Fruit fly (Drosophila melanogaster) whole organism, prepupa: Measurements from ENCODE around the gene CG7896.

Source experiments
- CG10631 ChIP-seq: fragments of 200-800 bp; sonication (Bioruptor generic); optimal IDR thresholded peaks from 2 replicates; lab custom pipeline; 2016; ENCODE audit warnings: missing biosample characterization, missing genetic modification characterization
- CG10669 ChIP-seq: fragments of 200-800 bp; sonication (Bioruptor generic); optimal IDR thresholded peaks from 3 replicates; lab custom pipeline; 2018; ENCODE audit warnings: missing biosample characterization, mild to moderate bottlenecking, missing genetic modification characterization, moderate library complexity
- CG11294 ChIP-seq: fragments of 200-800 bp; sonication (Bioruptor generic); IDR thresholded peaks from 2 replicates; pipeline ENCODE4 v1.3.6; 2022; ENCODE audit warnings: missing biosample characterization, missing genetic modification characterization
- CG11762 ChIP-seq: fragments of 200-800 bp; sonication (Bioruptor generic); optimal IDR thresholded peaks from 3 replicates; lab custom pipeline; 2016; ENCODE audit warnings: missing biosample characterization, missing genetic modification characterization; ENCODE audit not compliant: insufficient read depth
- CG11902 ChIP-seq: fragments of 200-800 bp; sonication (Bioruptor generic); optimal IDR thresholded peaks from 3 replicates; lab custom pipeline; 2016; ENCODE audit warnings: missing biosample characterization, missing genetic modification characterization
- CG15336 ChIP-seq: fragments of 200-800 bp; sonication (Bioruptor generic); IDR thresholded peaks from 2 replicates; pipeline ENCODE4 v1.3.6; 2022; ENCODE audit warnings: missing biosample characterization, missing genetic modification characterization
- CG1621 ChIP-seq: fragments of 200-800 bp; sonication (Bioruptor generic); optimal IDR thresholded peaks from 3 replicates; lab custom pipeline; 2018; ENCODE audit warnings: missing biosample characterization, mild to moderate bottlenecking, missing genetic modification characterization
- CG3032 ChIP-seq: fragments of 200-800 bp; optimal IDR thresholded peaks from 2 replicates; lab custom pipeline; 2019; ENCODE audit warnings: missing biosample characterization, mild to moderate bottlenecking, missing genetic modification characterization, moderate library complexity
- CG31627 ChIP-seq: fragments of 200-800 bp; sonication (Bioruptor generic); optimal IDR thresholded peaks from 3 replicates; lab custom pipeline; 2016; ENCODE audit warnings: missing biosample characterization, missing genetic modification characterization
- CG32006 ChIP-seq: fragments of 200-800 bp; sonication (Bioruptor generic); optimal IDR thresholded peaks from 3 replicates; lab custom pipeline; 2017; ENCODE audit warnings: missing biosample characterization, mild to moderate bottlenecking, missing genetic modification characterization
- CG3919 ChIP-seq: fragments of 200-800 bp; sonication (Bioruptor generic); optimal IDR thresholded peaks from 3 replicates; lab custom pipeline; 2016; ENCODE audit warnings: missing biosample characterization, missing genetic modification characterization
- CG4318 ChIP-seq: fragments of 200-800 bp; sonication (Bioruptor generic); optimal IDR thresholded peaks from 3 replicates; lab custom pipeline; 2017; ENCODE audit warnings: missing biosample characterization, mild to moderate bottlenecking, missing genetic modification characterization
- CG6163 ChIP-seq: fragments of 200-800 bp; sonication (Bioruptor generic); IDR thresholded peaks from 3 replicates; pipeline ENCODE4 v1.3.6; 2022; ENCODE audit warnings: missing biosample characterization, missing genetic modification characterization
- CG6276 ChIP-seq: fragments of 200-800 bp; sonication (Bioruptor generic); optimal IDR thresholded peaks from 2 replicates; lab custom pipeline; 2017; ENCODE audit warnings: missing biosample characterization, mild to moderate bottlenecking, missing genetic modification characterization
- CG6854 ChIP-seq: fragments of 200-800 bp; sonication (Bioruptor generic); optimal IDR thresholded peaks from 2 replicates; lab custom pipeline; 2017; ENCODE audit warnings: missing biosample characterization, mild to moderate bottlenecking, missing genetic modification characterization
- CG7368 ChIP-seq: fragments of 200-800 bp; sonication (Bioruptor generic); optimal IDR thresholded peaks from 3 replicates; lab custom pipeline; 2016; ENCODE audit warnings: missing biosample characterization, missing genetic modification characterization
- CG8119 ChIP-seq: fragments of 200-800 bp; sonication (Bioruptor generic); IDR thresholded peaks from 3 replicates; pipeline ENCODE4 v1.3.6; 2022; ENCODE audit warnings: missing biosample characterization, missing genetic modification characterization
- CG8319 ChIP-seq: fragments of 200-800 bp; sonication (Bioruptor generic); optimal IDR thresholded peaks from 3 replicates; lab custom pipeline; 2016; ENCODE audit warnings: missing biosample characterization, missing genetic modification characterization
- CG8632 ChIP-seq: fragments of 200-800 bp; sonication (Bioruptor generic); optimal IDR thresholded peaks from 3 replicates; lab custom pipeline; 2016; ENCODE audit warnings: missing biosample characterization, missing genetic modification characterization
- CG9139 ChIP-seq: fragments of 200-800 bp; sonication (Bioruptor generic); optimal IDR thresholded peaks from 3 replicates; lab custom pipeline; 2017; ENCODE audit warnings: missing biosample characterization, mild to moderate bottlenecking, missing genetic modification characterization
- Eip75B ChIP-seq: fragments of 200-800 bp; sonication (Bioruptor generic); optimal IDR thresholded peaks from 3 replicates; lab custom pipeline; 2016; ENCODE audit warnings: missing biosample characterization, missing genetic modification characterization
- Eip78C ChIP-seq: fragments of 200-800 bp; sonication (Bioruptor generic); peaks from one replicate; lab custom pipeline; 2016; ENCODE audit warnings: missing biosample characterization, missing genetic modification characterization
- Eip93F ChIP-seq: fragments of 200-800 bp; sonication (Bioruptor generic); optimal IDR thresholded peaks from 2 replicates; lab custom pipeline; 2016; ENCODE audit warnings: missing biosample characterization, mild to moderate bottlenecking, missing genetic modification characterization
- Ets21C ChIP-seq: fragments of 200-800 bp; sonication (Bioruptor generic); optimal IDR thresholded peaks from 3 replicates; lab custom pipeline; 2016; ENCODE audit warnings: missing biosample characterization, missing genetic modification characterization
- Ets96B ChIP-seq: fragments of 200-800 bp; optimal IDR thresholded peaks from 2 replicates; lab custom pipeline; 2019; ENCODE audit warnings: missing biosample characterization, mild to moderate bottlenecking, missing genetic modification characterization, moderate library complexity
- Gug ChIP-seq: fragments of 200-800 bp; sonication (Bioruptor generic); IDR thresholded peaks from 2 replicates; pipeline ENCODE4 v1.3.6; 2022; ENCODE audit warnings: missing biosample characterization, missing genetic modification characterization
- Hr38 ChIP-seq: sonication (Bioruptor generic); optimal IDR thresholded peaks from 2 replicates; lab custom pipeline; 2016; ENCODE audit warnings: missing biosample characterization, missing genetic modification characterization
- Hr39 ChIP-seq: fragments of 200-800 bp; sonication (Bioruptor generic); optimal IDR thresholded peaks from 2 replicates; lab custom pipeline; 2016; ENCODE audit warnings: missing biosample characterization, missing genetic modification characterization
- Hr4 ChIP-seq: fragments of 200-800 bp; sonication (Bioruptor generic); optimal IDR thresholded peaks from 3 replicates; lab custom pipeline; 2016; ENCODE audit warnings: missing biosample characterization, missing genetic modification characterization
- Lpt ChIP-seq: fragments of 200-800 bp; sonication (Bioruptor generic); optimal IDR thresholded peaks from 3 replicates; lab custom pipeline; 2016; ENCODE audit warnings: missing biosample characterization, missing genetic modification characterization
- OdsH ChIP-seq: fragments of 200-800 bp; sonication (Bioruptor generic); optimal IDR thresholded peaks from 3 replicates; lab custom pipeline; 2016; ENCODE audit warnings: missing biosample characterization, missing genetic modification characterization
- Smox ChIP-seq: fragments of 200-800 bp; sonication (Bioruptor generic); optimal IDR thresholded peaks from 3 replicates; lab custom pipeline; 2016; ENCODE audit warnings: missing biosample characterization, missing genetic modification characterization
- Sox102F ChIP-seq: fragments of 200-800 bp; sonication (Bioruptor generic); optimal IDR thresholded peaks from 2 replicates; lab custom pipeline; 2016; ENCODE audit warnings: missing biosample characterization, mild to moderate bottlenecking, missing genetic modification characterization
- Sox15 ChIP-seq: fragments of 200-800 bp; sonication (Bioruptor generic); optimal IDR thresholded peaks from 3 replicates; lab custom pipeline; 2016; ENCODE audit warnings: missing biosample characterization, missing genetic modification characterization
- acj6 ChIP-seq: fragments of 200-800 bp; sonication (Bioruptor generic); optimal IDR thresholded peaks from 3 replicates; lab custom pipeline; 2016; ENCODE audit warnings: missing biosample characterization, missing genetic modification characterization
- cyc ChIP-seq: fragments of 200-800 bp; sonication (Bioruptor generic); optimal IDR thresholded peaks from 3 replicates; lab custom pipeline; 2016; ENCODE audit warnings: missing biosample characterization, missing genetic modification characterization
- dac ChIP-seq: fragments of 200-800 bp; sonication (Bioruptor generic); optimal IDR thresholded peaks from 2 replicates; lab custom pipeline; 2017; ENCODE audit warnings: missing biosample characterization, mild to moderate bottlenecking, missing genetic modification characterization
- dsx ChIP-seq: fragments of 200-800 bp; optimal IDR thresholded peaks from 3 replicates; lab custom pipeline; 2019; ENCODE audit warnings: missing biosample characterization, mild to moderate bottlenecking, missing genetic modification characterization, moderate library complexity; ENCODE audit not compliant: poor library complexity, severe bottlenecking
- eg ChIP-seq: fragments of 200-800 bp; sonication (Bioruptor generic); IDR thresholded peaks from 3 replicates; pipeline ENCODE4 v1.3.6; 2022; ENCODE audit warnings: missing biosample characterization, missing genetic modification characterization
- esn ChIP-seq: fragments of 200-800 bp; sonication (Bioruptor generic); optimal IDR thresholded peaks from 2 replicates; lab custom pipeline; 2016; ENCODE audit warnings: missing biosample characterization, mild to moderate bottlenecking, missing genetic modification characterization, moderate library complexity
- fd59A ChIP-seq: fragments of 200-800 bp; sonication (Bioruptor generic); optimal IDR thresholded peaks from 2 replicates; lab custom pipeline; 2017; ENCODE audit warnings: missing biosample characterization, mild to moderate bottlenecking, missing genetic modification characterization, missing genetic modification reagents
- fd85E ChIP-seq: fragments of 200-800 bp; sonication (Bioruptor generic); optimal IDR thresholded peaks from 3 replicates; lab custom pipeline; 2016; ENCODE audit warnings: missing biosample characterization, missing genetic modification characterization
- fkh ChIP-seq: fragments of 200-800 bp; sonication (Bioruptor generic); optimal IDR thresholded peaks from 3 replicates; lab custom pipeline; 2017; ENCODE audit warnings: missing biosample characterization, mild to moderate bottlenecking, missing genetic modification characterization, moderate library complexity
- salr ChIP-seq, 2 experiments: fragments of 200-800 bp; sonication (Bioruptor generic); optimal IDR thresholded peaks; 3 replicates each; lab custom pipeline; 2016 to 2018; ENCODE audit warnings: missing biosample characterization in 2 of 2, missing genetic modification characterization in 2 of 2, mild to moderate bottlenecking in 1 of 2
- spab ChIP-seq: fragments of 200-800 bp; sonication (Bioruptor generic); optimal IDR thresholded peaks from 2 replicates; lab custom pipeline; 2017; ENCODE audit warnings: missing biosample characterization, mild to moderate bottlenecking, missing genetic modification characterization, missing genetic modification reagents
- ss ChIP-seq, 2 experiments: fragments of 200-800 bp; sonication (Bioruptor generic); optimal IDR thresholded peaks; 2 replicates in 1 of 2; 3 replicates in 1 of 2; lab custom pipeline; 2017 to 2018; ENCODE audit warnings: mild to moderate bottlenecking in 2 of 2, missing biosample characterization in 2 of 2, missing genetic modification characterization in 2 of 2, moderate library complexity in 1 of 2
- topi ChIP-seq: fragments of 200-800 bp; sonication (Bioruptor generic); optimal IDR thresholded peaks from 3 replicates; lab custom pipeline; 2016; ENCODE audit warnings: missing biosample characterization, missing genetic modification characterization

The CG7896 gene

dm6 chr3R:30012602-30013489, 29.6 kb downstream of the CG7896 start (continued):
- TF ChIP-seq fkh, result peak; percentile 70
- TF ChIP-seq Eip78C (GFP tag; lab: Kevin White, UChicago), result peak; percentile 69
- peak; percentile 64 for TF ChIP-seq CG15336
- TF ChIP-seq CG32006 (GFP tag; lab: Kevin White, UChicago), result peak; percentile 53
- no peak for TF ChIP-seq CG3032 (tag; lab: Kevin White, UChicago)
- TF ChIP-seq CG4318 (GFP tag; lab: Kevin White, UChicago), result no peak
- peak; percentile 25 for TF ChIP-seq OdsH (GFP tag; lab: Kevin White, UChicago)
- TF ChIP-seq CG11294, result peak; percentile 34; the same call in 1 of the 2 replicates
- no peak for TF ChIP-seq ss (GFP tag; optimal IDR thresholded peaks at IDR 0.05; lab: Kevin White, UChicago)

dm6 chr3R:30013909-30014308, 30.7 kb downstream of the CG7896 start:
- no peak for TF ChIP-seq Sox15
- TF ChIP-seq dsx (GFP tag; lab: Kevin White, UChicago), result peak; percentile 72
- no peak for TF ChIP-seq CG7368 (GFP tag; lab: Kevin White, UChicago)
- TF ChIP-seq CG11902 (GFP tag; lab: Kevin White, UChicago), result no peak
- TF ChIP-seq Eip93F (GFP tag; lab: Kevin White, UChicago), result peak; percentile 2
- peak; percentile 88 to 90 for TF ChIP-seq ss (GFP tag; optimal IDR thresholded peaks at IDR 0.05; lab: Kevin White, UChicago)
- TF ChIP-seq CG8319 (GFP tag; lab: Kevin White, UChicago), result peak; percentile 18
- no peak for TF ChIP-seq Hr39 (GFP tag; lab: Kevin White, UChicago)
- TF ChIP-seq fd85E (GFP tag; lab: Kevin White, UChicago), result no peak
- peak; percentile 77 for TF ChIP-seq spab
- no peak for TF ChIP-seq CG11762
- peak; percentile 16 for TF ChIP-seq Lpt (GFP tag; lab: Kevin White, UChicago)
- no peak for TF ChIP-seq dac (GFP tag; lab: Kevin White, UChicago)
- no peak for TF ChIP-seq CG8632 (GFP tag; lab: Kevin White, UChicago)
- TF ChIP-seq CG8119 (GFP tag; lab: Robert Waterston, UW), result peak; percentile 47; the same call in 2 of the 3 replicates
- TF ChIP-seq salr (GFP tag; optimal IDR thresholded peaks at IDR 0.05; lab: Kevin White, UChicago), result peak in 1 of 2 experiments; percentile 16
- TF ChIP-seq CG11294, result no peak
- TF ChIP-seq cyc (GFP tag; lab: Kevin White, UChicago), result no peak
- peak; percentile 86 for TF ChIP-seq CG6276
- TF ChIP-seq CG1621 (tag; lab: Kevin White, UChicago), result peak; percentile 49
- TF ChIP-seq Gug, result no peak
- TF ChIP-seq Eip75B (GFP tag; lab: Kevin White, UChicago), result no peak
- no peak for TF ChIP-seq CG32006 (GFP tag; lab: Kevin White, UChicago)
- no peak for TF ChIP-seq CG31627
- TF ChIP-seq acj6 (GFP tag; lab: Kevin White, UChicago), result no peak
- TF ChIP-seq Sox102F (GFP tag; lab: Kevin White, UChicago), result no peak
- peak; percentile 59 for TF ChIP-seq CG3919
- no peak for TF ChIP-seq Ets21C (GFP tag; lab: Kevin White, UChicago)
- TF ChIP-seq topi (GFP tag; lab: Kevin White, UChicago), result peak; percentile 36
- TF ChIP-seq CG4318 (GFP tag; lab: Kevin White, UChicago), result no peak
- no peak for TF ChIP-seq esn (GFP tag; lab: Kevin White, UChicago)
- peak; percentile 46 for TF ChIP-seq Ets96B (tag; lab: Kevin White, UChicago)
- TF ChIP-seq fd59A (GFP tag; lab: Kevin White, UChicago), result no peak
- no peak; the same call in 2 of the 3 replicates for TF ChIP-seq CG6163 (GFP tag; lab: Robert Waterston, UW)
- peak; percentile 85 for TF ChIP-seq CG6854 (GFP tag; lab: Kevin White, UChicago)
- TF ChIP-seq CG9139 (GFP tag; lab: Kevin White, UChicago), result peak; percentile 93
- peak; percentile 71 for TF ChIP-seq Eip78C (GFP tag; lab: Kevin White, UChicago)
- no peak for TF ChIP-seq Hr38 (GFP tag; lab: Kevin White, UChicago)
- TF ChIP-seq Hr4 (GFP tag; lab: Kevin White, UChicago), result no peak
- TF ChIP-seq CG3032 (tag; lab: Kevin White, UChicago), result no peak
- TF ChIP-seq CG10631 (GFP tag; lab: Kevin White, UChicago), result no peak
- peak; percentile 40; the same call in 1 of the 2 replicates for TF ChIP-seq CG15336
- TF ChIP-seq OdsH (GFP tag; lab: Kevin White, UChicago), result no peak
- no peak for TF ChIP-seq eg (GFP tag; lab: Robert Waterston, UW)
- no peak for TF ChIP-seq Smox (GFP tag; lab: Kevin White, UChicago)
- TF ChIP-seq CG10669 (GFP tag; lab: Kevin White, UChicago), result peak; percentile 67
